Fruit fly (Drosophila melanogaster): ENCODE results near the gene CecB.

- TF ChIP-seq CG8478 (optimal IDR thresholded peaks at IDR 0.05) (no peak), CTCF (optimal IDR thresholded peaks at IDR 0.05) (no peak)
Observed at dm6 chr3R:30193826-30194225, 19.8 kb downstream of the CecB start.
